Fruit fly (Drosophila melanogaster) whole organism, prepupa: ENCODE measurements around the gene Grx5.

Experiments used
- Gug ChIP-seq: fragments of 200-800 bp; sonication (Bioruptor generic); IDR thresholded peaks from 2 replicates; pipeline ENCODE4 v1.3.6; 2022; ENCODE audit warnings: missing biosample characterization, missing genetic modification characterization
- Hr38 ChIP-seq: sonication (Bioruptor generic); optimal IDR thresholded peaks from 2 replicates; lab custom pipeline; 2016; ENCODE audit warnings: missing biosample characterization, missing genetic modification characterization
- Smox ChIP-seq: fragments of 200-800 bp; sonication (Bioruptor generic); optimal IDR thresholded peaks from 3 replicates; lab custom pipeline; 2016; ENCODE audit warnings: missing biosample characterization, missing genetic modification characterization
- fd85E ChIP-seq: fragments of 200-800 bp; sonication (Bioruptor generic); optimal IDR thresholded peaks from 3 replicates; lab custom pipeline; 2016; ENCODE audit warnings: missing biosample characterization, missing genetic modification characterization
- svp ChIP-seq: fragments of 200-800 bp; sonication (Bioruptor generic); peaks from one replicate; lab custom pipeline; 2016; ENCODE audit warnings: missing biosample characterization, missing genetic modification characterization

DNA sequence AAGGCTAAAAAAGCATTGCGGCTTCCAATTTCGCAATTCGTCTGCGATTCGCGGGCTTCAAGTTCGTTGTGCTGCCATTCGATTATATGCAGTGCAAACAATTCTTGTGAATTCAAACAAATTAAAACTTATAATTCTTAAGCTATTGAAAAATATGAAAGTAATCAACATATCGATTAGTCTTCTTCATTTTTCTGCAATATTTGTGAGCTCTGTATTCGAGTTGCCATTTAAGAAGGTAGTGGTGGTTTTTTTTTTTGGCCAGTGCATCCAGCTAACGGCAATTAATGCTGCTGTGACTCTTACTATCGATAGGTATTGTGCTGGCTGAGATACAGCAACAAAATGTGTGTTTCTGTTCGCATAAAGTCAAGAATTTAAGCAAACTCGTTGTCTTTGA lies 19.9 kb upstream of the Grx5 start:
- TF ChIP-seq Smox (GFP tag; lab: Kevin White, UChicago): no peak
- no peak for TF ChIP-seq Hr38 (GFP tag; lab: Kevin White, UChicago)
- TF ChIP-seq fd85E (GFP tag; lab: Kevin White, UChicago): no peak
- TF ChIP-seq Gug (GFP tag; lab: Robert Waterston, UW): no peak
- no peak for TF ChIP-seq svp (GFP tag; lab: Kevin White, UChicago)
